Fruit fly (Drosophila melanogaster): ENCODE data around the gene RpS10b.

Gene RpS10b

DNA sequence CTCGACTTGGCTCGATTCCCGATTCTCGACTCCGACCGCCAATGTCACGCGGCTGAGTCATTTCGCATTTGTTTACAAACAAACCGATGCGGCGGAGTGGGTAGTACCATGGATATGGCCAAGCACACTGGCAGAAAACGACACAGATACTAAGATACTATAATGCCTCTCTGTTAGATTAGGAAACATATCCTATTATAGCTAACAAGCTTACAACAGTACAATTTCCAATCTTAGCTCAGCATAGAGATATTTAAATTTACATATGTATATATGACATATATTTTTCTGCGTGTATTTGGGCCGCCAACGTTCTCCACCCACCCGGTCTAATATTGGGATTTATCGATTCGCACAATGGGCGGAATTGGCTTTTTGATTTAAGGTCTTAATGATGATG lies 6.1 kb downstream of the RpS10b start (continued):
- peak; percentile 75 for TF ChIP-seq Met (GFP tag; optimal IDR thresholded peaks at IDR 0.05)
- peak; percentile 63 for TF ChIP-seq acj6 (GFP tag; optimal IDR thresholded peaks at IDR 0.05)
- peak; percentile 27 for TF ChIP-seq CG1621 (tag; optimal IDR thresholded peaks at IDR 0.05)
- TF ChIP-seq topi (GFP tag; optimal IDR thresholded peaks at IDR 0.05) = peak; percentile 83
- peak; percentile 54 for TF ChIP-seq CG6808 (GFP tag; optimal IDR thresholded peaks at IDR 0.05)
- peak; percentile 74 for TF ChIP-seq achi (GFP tag; optimal IDR thresholded peaks at IDR 0.05)
- TF ChIP-seq CG3032 (tag; optimal IDR thresholded peaks at IDR 0.05) = peak; percentile 68
- TF ChIP-seq CG9139 (GFP tag; optimal IDR thresholded peaks at IDR 0.05) = no peak
- TF ChIP-seq CG4318 (GFP tag; optimal IDR thresholded peaks at IDR 0.05) = peak; percentile 65
- TF ChIP-seq CG31627 (GFP tag; optimal IDR thresholded peaks at IDR 0.05) = peak; percentile 43

dm6 chrX:19604997-19605396 lies 7.2 kb downstream of the RpS10b start, which contains the start of gene CG14207:
TSS of gene CG14207 (plus strand) at chrX:19605199.
- peak; percentile 28; the same call in 1 of the 3 replicates for TF ChIP-seq eg (GFP tag; IDR thresholded peaks at IDR 0.05)
- TF ChIP-seq Eip78C (GFP tag) = peak; percentile 66
- peak; percentile 34 for TF ChIP-seq Sox14 (GFP tag; optimal IDR thresholded peaks at IDR 0.05)
- peak; percentile 11 for TF ChIP-seq Sox102F (GFP tag; optimal IDR thresholded peaks at IDR 0.05)
- TF ChIP-seq Blimp-1 (GFP tag; optimal IDR thresholded peaks at IDR 0.05) = no peak
- TF ChIP-seq Met (GFP tag; optimal IDR thresholded peaks at IDR 0.05) = peak; percentile 3
- TF ChIP-seq CG3919 (GFP tag; optimal IDR thresholded peaks at IDR 0.05) = peak; percentile 2
- peak; percentile 31 for TF ChIP-seq CG6808 (GFP tag; optimal IDR thresholded peaks at IDR 0.05)
- TF ChIP-seq cyc (GFP tag; optimal IDR thresholded peaks at IDR 0.05) = no peak
- TF ChIP-seq esn (GFP tag; optimal IDR thresholded peaks at IDR 0.05) = peak; percentile 19
- no peak for TF ChIP-seq OdsH (GFP tag; optimal IDR thresholded peaks at IDR 0.05)
- TF ChIP-seq CG6163 (GFP tag; IDR thresholded peaks at IDR 0.05) = peak; percentile 47; the same call in 1 of the 3 replicates
- TF ChIP-seq ss (GFP tag; optimal IDR thresholded peaks at IDR 0.05) = peak; percentile 2 to 10
- TF ChIP-seq CG3032 (tag; optimal IDR thresholded peaks at IDR 0.05) = peak; percentile 0
- peak; percentile 29 for TF ChIP-seq CG16779 (tag; optimal IDR thresholded peaks at IDR 0.05)
- TF ChIP-seq CG1621 (tag; optimal IDR thresholded peaks at IDR 0.05) = no peak
- TF ChIP-seq Hr4 (GFP tag; optimal IDR thresholded peaks at IDR 0.05) = no peak
- peak; percentile 50 for TF ChIP-seq vri (GFP tag; optimal IDR thresholded peaks at IDR 0.05)

- TF ChIP-seq net (GFP tag; optimal IDR thresholded peaks at IDR 0.05) (peak; percentile 10), CG7368 (GFP tag; optimal IDR thresholded peaks at IDR 0.05) (no peak), salr (GFP tag; optimal IDR thresholded peaks at IDR 0.05) (no peak), Lpt (GFP tag; optimal IDR thresholded peaks at IDR 0.05) (no peak), fkh (GFP tag; optimal IDR thresholded peaks at IDR 0.05) (peak; percentile 37)
Measured at dm6 chrX:19605915-19606314, 8.1 kb downstream of the RpS10b start.

dm6 chrX:19606558-19606957 lies 8.7 kb downstream of the RpS10b start:
- TF ChIP-seq Blimp-1 (GFP tag; optimal IDR thresholded peaks at IDR 0.05) (no peak), CG7368 (GFP tag; optimal IDR thresholded peaks at IDR 0.05) (no peak), Sox15 (GFP tag; optimal IDR thresholded peaks at IDR 0.05) (no peak), CG6163 (GFP tag; IDR thresholded peaks at IDR 0.05) (no peak), ss (GFP tag; optimal IDR thresholded peaks at IDR 0.05) (no peak), esn (GFP tag; optimal IDR thresholded peaks at IDR 0.05) (no peak), spab (GFP tag; optimal IDR thresholded peaks at IDR 0.05) (no peak), lz (GFP tag; optimal IDR thresholded peaks at IDR 0.05) (no peak), fd85E (GFP tag; optimal IDR thresholded peaks at IDR 0.05) (no peak), pdm3 (GFP tag; optimal IDR thresholded peaks at IDR 0.05) (no peak), CG8319 (GFP tag; optimal IDR thresholded peaks at IDR 0.05) (no peak), Eip78C (GFP tag) (no peak), CG3919 (GFP tag; optimal IDR thresholded peaks at IDR 0.05) (no peak), CG15336 (GFP tag; IDR thresholded peaks at IDR 0.05) (no peak), CG6808 (GFP tag; optimal IDR thresholded peaks at IDR 0.05) (no peak), Met (GFP tag; optimal IDR thresholded peaks at IDR 0.05) (no peak), CG10669 (GFP tag; optimal IDR thresholded peaks at IDR 0.05) (no peak), CG1621 (tag; optimal IDR thresholded peaks at IDR 0.05) (no peak), OdsH (GFP tag; optimal IDR thresholded peaks at IDR 0.05) (no peak), CG3032 (tag; optimal IDR thresholded peaks at IDR 0.05) (no peak)
